Worm (Caenorhabditis elegans) whole organism, late embryonic: ENCODE results near the gene R11G1.2.

Experiments
- C08G9.2 ChIP-seq: sonication (generic microtip); optimal IDR thresholded peaks from 2 replicates; lab custom pipeline; 2016; ENCODE audit warnings: mild to moderate bottlenecking, missing genetic modification characterization, moderate library complexity, missing compliant biosample characterization
- C38D4.7 ChIP-seq: fragments of 200-800 bp; sonication (Bioruptor generic); optimal IDR thresholded peaks from 2 replicates; lab custom pipeline; 2018; ENCODE audit warnings: mild to moderate bottlenecking, missing genetic modification characterization, moderate library complexity, missing compliant biosample characterization
- F13H6.1 ChIP-seq: sonication (generic microtip); optimal IDR thresholded peaks from 2 replicates; lab custom pipeline; 2016; ENCODE audit warnings: missing genetic modification characterization, missing compliant biosample characterization
- T23F11.4 ChIP-seq: fragments of 200-800 bp; sonication (Bioruptor generic); optimal IDR thresholded peaks from 2 replicates; lab custom pipeline; 2018; ENCODE audit warnings: mild to moderate bottlenecking, missing genetic modification characterization, missing compliant biosample characterization
- Y22D7AL.16 ChIP-seq: sonication (generic microtip); optimal IDR thresholded peaks from 2 replicates; lab custom pipeline; 2016; ENCODE audit warnings: missing genetic modification characterization, missing compliant biosample characterization
- ama-1 ChIP-seq: fragments of 150-350 bp; optimal IDR thresholded peaks from 2 replicates; lab custom pipeline; 2014
- ceh-14 ChIP-seq: sonication (generic microtip); optimal IDR thresholded peaks from 2 replicates; lab custom pipeline; 2016; ENCODE audit warnings: missing genotype, missing genetic modification characterization, missing compliant biosample characterization
- ceh-18 ChIP-seq: sonication (generic microtip); optimal IDR thresholded peaks from 2 replicates; lab custom pipeline; 2016; ENCODE audit warnings: missing genetic modification characterization, missing compliant biosample characterization
- ceh-19 ChIP-seq: fragments of 200-800 bp; sonication (Bioruptor generic); optimal IDR thresholded peaks from 2 replicates; lab custom pipeline; 2018; ENCODE audit warnings: mild to moderate bottlenecking, missing genetic modification characterization, missing compliant biosample characterization
- ceh-2 ChIP-seq: sonication (generic microtip); optimal IDR thresholded peaks from 2 replicates; lab custom pipeline; 2016; ENCODE audit warnings: missing genotype, missing genetic modification characterization, missing compliant biosample characterization
- ceh-22 ChIP-seq: sonication (generic microtip); optimal IDR thresholded peaks from 2 replicates; lab custom pipeline; 2017; ENCODE audit warnings: missing biosample characterization, missing genetic modification characterization
- ceh-34 ChIP-seq: sonication (generic microtip); optimal IDR thresholded peaks from 2 replicates; lab custom pipeline; 2016; ENCODE audit warnings: mild to moderate bottlenecking, missing genetic modification characterization, missing compliant biosample characterization
- ceh-48 ChIP-seq: sonication (generic microtip); optimal IDR thresholded peaks from 2 replicates; lab custom pipeline; 2016; ENCODE audit warnings: missing genetic modification characterization, inconsistent platforms, missing compliant biosample characterization
- ceh-6 ChIP-seq: fragments of 200-800 bp; sonication (Bioruptor generic); optimal IDR thresholded peaks from 2 replicates; lab custom pipeline; 2018; ENCODE audit warnings: mild to moderate bottlenecking, missing genetic modification characterization, missing compliant biosample characterization
- ceh-9 ChIP-seq: sonication (generic microtip); optimal IDR thresholded peaks from 2 replicates; lab custom pipeline; 2016; ENCODE audit warnings: mild to moderate bottlenecking, missing genetic modification characterization, inconsistent platforms, missing compliant biosample characterization
- dmd-4 ChIP-seq: sonication (generic microtip); optimal IDR thresholded peaks from 2 replicates; lab custom pipeline; 2016; ENCODE audit warnings: borderline replicate concordance, missing genetic modification characterization, missing compliant biosample characterization
- elt-2 ChIP-seq: sonication (generic microtip); optimal IDR thresholded peaks from 2 replicates; lab custom pipeline; 2016; ENCODE audit warnings: missing genetic modification reagents, missing genetic modification characterization, missing compliant biosample characterization
- elt-4 ChIP-seq: sonication (generic microtip); optimal IDR thresholded peaks from 2 replicates; lab custom pipeline; 2016; ENCODE audit warnings: missing genetic modification characterization, missing compliant biosample characterization
- fax-1 ChIP-seq: sonication (generic microtip); optimal IDR thresholded peaks from 2 replicates; lab custom pipeline; 2016; ENCODE audit warnings: missing genotype, missing genetic modification characterization, missing compliant biosample characterization
- hlh-30 ChIP-seq: sonication (generic microtip); optimal IDR thresholded peaks from 2 replicates; lab custom pipeline; 2017; ENCODE audit warnings: antibody characterized with exemption, missing genetic modification characterization, missing compliant biosample characterization; ENCODE audit not compliant: insufficient read depth
- lim-6 ChIP-seq: sonication (generic microtip); optimal IDR thresholded peaks from 2 replicates; lab custom pipeline; 2016; ENCODE audit warnings: missing genetic modification characterization, missing compliant biosample characterization
- lin-11 ChIP-seq: fragments of 200-800 bp; sonication (Bioruptor generic); optimal IDR thresholded peaks from 2 replicates; lab custom pipeline; 2018; ENCODE audit warnings: mild to moderate bottlenecking, missing genetic modification characterization, missing compliant biosample characterization
- mec-3 ChIP-seq: sonication (generic microtip); optimal IDR thresholded peaks from 2 replicates; lab custom pipeline; 2016; ENCODE audit warnings: borderline replicate concordance, missing genetic modification characterization, missing compliant biosample characterization
- nfya-1 ChIP-seq: sonication (generic microtip); optimal IDR thresholded peaks from 2 replicates; lab custom pipeline; 2017; ENCODE audit warnings: missing genetic modification characterization, mild to moderate bottlenecking, missing compliant biosample characterization, antibody characterized with exemption, moderate library complexity
- npax-4 ChIP-seq: sonication (generic microtip); optimal IDR thresholded peaks from 2 replicates; lab custom pipeline; 2016; ENCODE audit warnings: missing genetic modification characterization, missing compliant biosample characterization
- pat-9 ChIP-seq: fragments of 200-800 bp; sonication (Bioruptor generic); optimal IDR thresholded peaks from 2 replicates; lab custom pipeline; 2018; ENCODE audit warnings: mild to moderate bottlenecking, missing genetic modification characterization, moderate library complexity, missing compliant biosample characterization
- pax-1 ChIP-seq: fragments of 150-350 bp; optimal IDR thresholded peaks from 2 replicates; lab custom pipeline; 2014; ENCODE audit warnings: missing biosample characterization, missing genetic modification characterization
- pha-2 ChIP-seq: sonication (generic microtip); optimal IDR thresholded peaks from 2 replicates; lab custom pipeline; 2017; ENCODE audit warnings: mild to moderate bottlenecking, missing genetic modification characterization, missing compliant biosample characterization
- pha-4 ChIP-seq: fragments of 150-350 bp; optimal IDR thresholded peaks from 2 replicates; lab custom pipeline; 2018; ENCODE audit warnings: missing biosample characterization, missing genetic modification reagents, missing genetic modification characterization
- pros-1 ChIP-seq: fragments of 150-350 bp; optimal IDR thresholded peaks from 2 replicates; lab custom pipeline; 2014; ENCODE audit warnings: missing biosample characterization, missing genetic modification reagents, missing genetic modification characterization
- ref-2 ChIP-seq: sonication (generic microtip); optimal IDR thresholded peaks from 2 replicates; lab custom pipeline; 2016; ENCODE audit warnings: missing genetic modification characterization, missing compliant biosample characterization
- rnt-1 ChIP-seq: sonication (generic microtip); optimal IDR thresholded peaks from 2 replicates; lab custom pipeline; 2016; ENCODE audit warnings: missing genetic modification characterization, missing compliant biosample characterization
- sdc-2 ChIP-seq: sonication (generic microtip); optimal IDR thresholded peaks from 2 replicates; lab custom pipeline; 2016; ENCODE audit warnings: missing genotype, missing genetic modification characterization, missing compliant biosample characterization
- sox-2 ChIP-seq: fragments of 200-800 bp; sonication (Bioruptor generic); IDR thresholded peaks from 2 replicates; pipeline ENCODE4 v1.3.6; 2022; ENCODE audit warnings: missing genetic modification reagents, missing genetic modification characterization, missing compliant biosample characterization
- sox-4 ChIP-seq: sonication (generic microtip); optimal IDR thresholded peaks from 2 replicates; lab custom pipeline; 2017; ENCODE audit warnings: mild to moderate bottlenecking, missing genetic modification characterization, inconsistent platforms, missing compliant biosample characterization
- syd-9 ChIP-seq: sonication (generic microtip); optimal IDR thresholded peaks from 2 replicates; lab custom pipeline; 2016; ENCODE audit warnings: mild to moderate bottlenecking, missing genetic modification characterization, moderate library complexity, missing compliant biosample characterization
- tbx-7 ChIP-seq: sonication (generic microtip); optimal IDR thresholded peaks from 2 replicates; lab custom pipeline; 2016; ENCODE audit warnings: missing genotype, missing genetic modification characterization, missing compliant biosample characterization
- ttx-3 ChIP-seq: sonication (generic microtip); optimal IDR thresholded peaks from 2 replicates; lab custom pipeline; 2016; ENCODE audit warnings: missing genetic modification reagents, missing genetic modification characterization, missing compliant biosample characterization
- unc-3 ChIP-seq, 2 experiments: fragments of 200-800 bp in 1 of 2; sonication (Bioruptor generic) in 1 of 2; sonication (generic microtip) in 1 of 2; conservative IDR thresholded peaks in 1 of 2; optimal IDR thresholded peaks in 1 of 2; 2 replicates each; pipeline versions ENCODE4 v1.3.6 to Lab custom; 2016 to 2022; ENCODE audit warnings: missing compliant biosample characterization in 2 of 2, missing genetic modification characterization in 2 of 2, missing genetic modification reagents in 1 of 2
- unc-42 ChIP-seq: sonication (generic microtip); optimal IDR thresholded peaks from 2 replicates; lab custom pipeline; 2016; ENCODE audit warnings: missing genotype, missing genetic modification characterization, missing compliant biosample characterization
- unc-55 ChIP-seq: sonication (generic microtip); optimal IDR thresholded peaks from 2 replicates; lab custom pipeline; 2017; ENCODE audit warnings: missing biosample characterization, missing genetic modification reagents, missing genetic modification characterization
- ztf-16 ChIP-seq: sonication (generic microtip); optimal IDR thresholded peaks from 2 replicates; lab custom pipeline; 2017; ENCODE audit warnings: missing genetic modification characterization, missing compliant biosample characterization

R11G1.2 gene

ce11 chrX:3680544-3681214 lies 30.3 kb downstream of the R11G1.2 start, which contains the start of gene tsp-17:
Gene tsp-17, plus strand, starts transcription at chrX:3681164.
- TF ChIP-seq ama-1 (lab: Kevin White, UChicago) (no peak), C38D4.7 (GFP tag; lab: Kevin White, UChicago) (no peak), pha-4 (tag; lab: Kevin White, UChicago) (no peak), C08G9.2 (tag; lab: Kevin White, UChicago) (no peak), ceh-2 (no peak), pha-2 (no peak), npax-4 (tag; lab: Kevin White, UChicago) (no peak), elt-2 (tag; lab: Kevin White, UChicago) (peak; percentile 23), T23F11.4 (GFP tag; lab: Kevin White, UChicago) (no peak), pat-9 (tag; lab: Kevin White, UChicago) (no peak), unc-55 (GFP tag; lab: Kevin White, UChicago) (peak; percentile 17), lin-11 (tag; lab: Kevin White, UChicago) (no peak), ceh-18 (tag; lab: Kevin White, UChicago) (no peak), sox-2 (GFP tag; lab: Robert Waterston, UW) (no peak)

ce11 chrX:3683060-3683459 lies 32.6 kb downstream of the R11G1.2 start:
- TF ChIP-seq syd-9 (tag; lab: Kevin White, UChicago), result no peak
- no peak for TF ChIP-seq sox-4 (tag; lab: Kevin White, UChicago)
- TF ChIP-seq pros-1 (tag; lab: Kevin White, UChicago), result no peak
- TF ChIP-seq F13H6.1, result no peak
- no peak for TF ChIP-seq lim-6 (tag; lab: Kevin White, UChicago)
- TF ChIP-seq unc-55 (GFP tag; lab: Kevin White, UChicago), result peak; percentile 77

DNA sequence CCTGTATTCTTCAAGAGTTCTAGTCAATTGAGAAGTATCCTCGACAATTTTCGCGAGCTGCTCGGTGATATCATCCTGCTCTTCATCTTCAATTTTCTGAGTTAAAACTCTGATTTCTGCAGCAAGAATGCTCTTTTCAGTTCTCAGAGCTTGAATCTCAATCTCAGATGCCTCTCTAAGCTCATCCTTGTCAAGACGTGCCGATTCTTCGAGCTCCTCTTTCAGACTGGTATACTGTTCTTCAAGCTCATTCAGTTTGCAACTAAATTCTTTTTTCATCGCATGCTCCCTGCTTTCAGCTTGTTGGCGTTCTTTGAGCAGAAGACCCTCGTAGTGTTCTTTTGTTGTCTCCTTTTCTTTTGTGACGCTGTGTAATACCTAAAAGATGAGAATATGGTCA lies 36.0 kb downstream of the R11G1.2 start:
- no peak for TF ChIP-seq ceh-19 (GFP tag; lab: Kevin White, UChicago)
- no peak for TF ChIP-seq hlh-30

DNA sequence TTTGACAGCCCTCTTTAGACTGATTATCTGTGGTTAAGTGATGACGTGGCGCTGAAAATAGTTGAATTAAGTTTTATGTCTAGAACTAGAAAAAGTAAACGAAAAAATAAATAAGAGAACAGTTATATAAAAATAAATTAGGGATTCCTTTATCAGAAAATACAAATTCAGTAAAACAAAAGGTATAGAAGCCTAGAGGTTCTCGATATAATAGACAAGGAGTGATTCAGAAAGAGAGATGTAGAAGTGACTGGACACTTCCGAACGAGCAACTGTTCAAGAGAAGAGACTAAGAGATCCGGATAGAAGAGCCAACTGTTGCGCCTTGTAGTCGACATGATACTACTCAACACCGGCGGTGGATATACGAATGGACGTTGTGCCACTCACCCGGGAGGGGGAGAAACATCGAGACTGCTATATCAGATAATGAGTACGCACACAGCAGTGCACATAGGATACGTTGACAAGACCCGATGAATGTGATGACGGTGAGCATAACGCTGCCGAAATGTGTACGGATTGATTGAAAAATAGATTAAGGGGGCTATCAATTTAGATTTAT lies 38.8 kb downstream of the R11G1.2 start, which contains the start of gene tag-278:
Gene tag-278 (minus strand): TSS at position 51 of the 565 bp plus-strand sequence.
- TF ChIP-seq ceh-22 (tag; lab: Kevin White, UChicago), result no peak
- no peak for TF ChIP-seq ttx-3 (tag; lab: Kevin White, UChicago)
- no peak for TF ChIP-seq elt-4 (tag; lab: Kevin White, UChicago)
- TF ChIP-seq ceh-48 (tag; lab: Kevin White, UChicago), result no peak
- no peak for TF ChIP-seq C38D4.7 (GFP tag; lab: Kevin White, UChicago)
- no peak for TF ChIP-seq tbx-7 (tag; lab: Kevin White, UChicago)
- TF ChIP-seq mec-3 (tag; lab: Kevin White, UChicago), result no peak
- no peak for TF ChIP-seq ceh-2
- TF ChIP-seq Y22D7AL.16 (tag; lab: Kevin White, UChicago), result no peak
- TF ChIP-seq nfya-1 (tag; lab: Kevin White, UChicago), result peak; percentile 39
- TF ChIP-seq fax-1 (tag; lab: Kevin White, UChicago), result no peak
- peak; percentile 11 for TF ChIP-seq ceh-34 (tag; lab: Kevin White, UChicago)
- no peak for TF ChIP-seq ceh-14 (tag; lab: Kevin White, UChicago)
- TF ChIP-seq elt-2 (tag; lab: Kevin White, UChicago), result no peak
- TF ChIP-seq pax-1 (tag; lab: Kevin White, UChicago), result no peak
- no peak for TF ChIP-seq syd-9 (tag; lab: Kevin White, UChicago)
- no peak for TF ChIP-seq pros-1 (tag; lab: Kevin White, UChicago)
- TF ChIP-seq dmd-4 (tag; lab: Kevin White, UChicago), result no peak
- no peak for TF ChIP-seq unc-3 (GFP tag; conservative IDR thresholded peaks at IDR 0.05; lab: Robert Waterston, UW)
- no peak for TF ChIP-seq unc-3 (tag; optimal IDR thresholded peaks at IDR 0.05; lab: Kevin White, UChicago)
- no peak for TF ChIP-seq ceh-6
- no peak for TF ChIP-seq ref-2 (tag; lab: Kevin White, UChicago)
- TF ChIP-seq unc-55 (GFP tag; lab: Kevin White, UChicago), result peak; percentile 84
- TF ChIP-seq npax-4 (tag; lab: Kevin White, UChicago), result no peak
- no peak for TF ChIP-seq F13H6.1
- no peak for TF ChIP-seq pha-4 (tag; lab: Kevin White, UChicago)
- TF ChIP-seq ceh-9 (tag; lab: Kevin White, UChicago), result no peak
- no peak for TF ChIP-seq ztf-16 (tag; lab: Kevin White, UChicago)
- peak; percentile 59 for TF ChIP-seq rnt-1
- no peak for TF ChIP-seq lin-11 (tag; lab: Kevin White, UChicago)
- no peak for TF ChIP-seq unc-42 (tag; lab: Kevin White, UChicago)
- TF ChIP-seq ceh-18 (tag; lab: Kevin White, UChicago), result peak; percentile 77
- TF ChIP-seq sdc-2 (tag; lab: Kevin White, UChicago), result no peak
- peak; percentile 4 for TF ChIP-seq pat-9 (tag; lab: Kevin White, UChicago)
- no peak for TF ChIP-seq ama-1 (lab: Kevin White, UChicago)
